Worm (Caenorhabditis elegans) whole organism, L2 larva: ENCODE results near the gene rskd-1.

ENCODE experiments used
- C34F6.9 ChIP-seq: fragments of 150-350 bp; optimal IDR thresholded peaks from 2 replicates; lab custom pipeline; 2014; ENCODE audit warnings: missing biosample characterization, missing genetic modification characterization
- F13H6.1 ChIP-seq: sonication (generic microtip); optimal IDR thresholded peaks from 2 replicates; lab custom pipeline; 2016; ENCODE audit warnings: missing genetic modification characterization, missing compliant biosample characterization
- R02D3.7 ChIP-seq: fragments of 150-350 bp; optimal IDR thresholded peaks from 2 replicates; lab custom pipeline; 2014; ENCODE audit warnings: missing biosample characterization, missing genetic modification characterization
- Y55F3AM.14 ChIP-seq: fragments of 200-800 bp; sonication (Bioruptor generic); optimal IDR thresholded peaks from 2 replicates; lab custom pipeline; 2018; ENCODE audit warnings: mild to moderate bottlenecking, missing genetic modification characterization, missing compliant biosample characterization
- ZK546.5 ChIP-seq: sonication (generic microtip); optimal IDR thresholded peaks from 2 replicates; lab custom pipeline; 2017; ENCODE audit warnings: missing biosample characterization, missing genetic modification characterization
- alr-1 ChIP-seq: fragments of 150-350 bp; optimal IDR thresholded peaks from 2 replicates; lab custom pipeline; 2014; ENCODE audit warnings: missing biosample characterization, missing genetic modification characterization
- aly-2 ChIP-seq: fragments of 150-350 bp; optimal IDR thresholded peaks from 2 replicates; lab custom pipeline; 2014; ENCODE audit warnings: missing biosample characterization, missing genetic modification characterization
- ama-1 ChIP-seq: fragments of 150-350 bp; optimal IDR thresholded peaks from 2 replicates; lab custom pipeline; 2018; ENCODE audit warnings: inconsistent platforms
- blmp-1 ChIP-seq: sonication (generic microtip); optimal IDR thresholded peaks from 2 replicates; lab custom pipeline; 2017; ENCODE audit warnings: missing genetic modification characterization, mild to moderate bottlenecking, missing compliant biosample characterization, antibody characterized with exemption, moderate library complexity; ENCODE audit not compliant: insufficient read depth
- ceh-16 ChIP-seq: fragments of 150-350 bp; optimal IDR thresholded peaks from 2 replicates; lab custom pipeline; 2014; ENCODE audit warnings: missing biosample characterization, missing genetic modification characterization
- ceh-82 ChIP-seq: fragments of 150-350 bp; optimal IDR thresholded peaks from 2 replicates; lab custom pipeline; 2014; ENCODE audit warnings: missing biosample characterization, missing genetic modification characterization
- crh-2 ChIP-seq: sonication (generic microtip); optimal IDR thresholded peaks from 2 replicates; lab custom pipeline; 2017; ENCODE audit warnings: missing biosample characterization, missing genetic modification characterization
- dmd-4 ChIP-seq: sonication (generic microtip); optimal IDR thresholded peaks from 2 replicates; lab custom pipeline; 2017; ENCODE audit warnings: missing biosample characterization, missing genetic modification characterization
- egl-27 ChIP-seq: sonication (generic microtip); optimal IDR thresholded peaks from 3 replicates; lab custom pipeline; 2017; ENCODE audit warnings: missing biosample characterization, missing genetic modification reagents, missing genetic modification characterization
- elt-1 ChIP-seq: fragments of 150-350 bp; optimal IDR thresholded peaks from 2 replicates; lab custom pipeline; 2014; ENCODE audit warnings: missing biosample characterization, missing genetic modification characterization
- elt-3 ChIP-seq: sonication (generic microtip); optimal IDR thresholded peaks from 2 replicates; lab custom pipeline; 2017; ENCODE audit warnings: missing biosample characterization, missing genetic modification characterization
- fos-1 ChIP-seq: fragments of 150-350 bp; optimal IDR thresholded peaks from 2 replicates; lab custom pipeline; 2014; ENCODE audit warnings: missing biosample characterization, missing genetic modification characterization
- gmeb-1 ChIP-seq: fragments of 150-350 bp; optimal IDR thresholded peaks from 2 replicates; lab custom pipeline; 2014; ENCODE audit warnings: missing biosample characterization, missing genetic modification characterization
- lin-11 ChIP-seq: fragments of 150-350 bp; sonication (generic microtip); optimal IDR thresholded peaks from 2 replicates; lab custom pipeline; 2014; ENCODE audit warnings: missing biosample characterization, missing genetic modification characterization, inconsistent platforms, mixed read lengths
- lin-39 ChIP-seq: fragments of 150-350 bp; optimal IDR thresholded peaks from 2 replicates; lab custom pipeline; 2014; ENCODE audit warnings: missing biosample characterization, missing genetic modification reagents, missing genetic modification characterization
- lsy-2 ChIP-seq, 2 experiments: fragments of 150-350 bp in 1 of 2; sonication (generic microtip) in 1 of 2; optimal IDR thresholded peaks; 2 replicates each; lab custom pipeline; 2014 to 2017; ENCODE audit warnings: missing biosample characterization in 2 of 2, missing genetic modification characterization in 2 of 2
- mab-5 ChIP-seq: fragments of 150-350 bp; optimal IDR thresholded peaks from 2 replicates; lab custom pipeline; 2014; ENCODE audit warnings: missing biosample characterization, missing genetic modification characterization
- mbf-1 ChIP-seq: sonication (generic microtip); optimal IDR thresholded peaks from 2 replicates; lab custom pipeline; 2017; ENCODE audit warnings: missing biosample characterization, missing genetic modification characterization
- mdl-1 ChIP-seq, 2 experiments: fragments of 150-350 bp in 1 of 2; sonication (generic microtip) in 1 of 2; optimal IDR thresholded peaks; 2 replicates each; lab custom pipeline; 2017; ENCODE audit warnings: missing biosample characterization in 2 of 2, missing genetic modification characterization in 2 of 2
- nhr-10 ChIP-seq: sonication (generic microtip); optimal IDR thresholded peaks from 2 replicates; lab custom pipeline; 2017; ENCODE audit warnings: missing biosample characterization, missing genetic modification characterization
- nhr-11 ChIP-seq: fragments of 150-350 bp; optimal IDR thresholded peaks from 2 replicates; lab custom pipeline; 2014; ENCODE audit warnings: missing biosample characterization, missing genetic modification characterization
- nhr-12 ChIP-seq: fragments of 150-350 bp; optimal IDR thresholded peaks from 2 replicates; lab custom pipeline; 2014; ENCODE audit warnings: missing biosample characterization, missing genetic modification characterization
- nhr-129 ChIP-seq: fragments of 150-350 bp; optimal IDR thresholded peaks from 2 replicates; lab custom pipeline; 2014; ENCODE audit warnings: missing biosample characterization, missing genetic modification characterization
- nhr-21 ChIP-seq: fragments of 150-350 bp; optimal IDR thresholded peaks from 2 replicates; lab custom pipeline; 2014; ENCODE audit warnings: missing biosample characterization, missing genetic modification characterization
- nhr-237 ChIP-seq: fragments of 150-350 bp; optimal IDR thresholded peaks from 2 replicates; lab custom pipeline; 2014; ENCODE audit warnings: missing biosample characterization, missing genetic modification characterization
- nhr-25 ChIP-seq: fragments of 150-350 bp; sonication (generic microtip); optimal IDR thresholded peaks from 3 replicates; lab custom pipeline; 2014; ENCODE audit warnings: missing biosample characterization, missing genetic modification characterization
- nhr-6 ChIP-seq: fragments of 150-350 bp; optimal IDR thresholded peaks from 2 replicates; lab custom pipeline; 2014; ENCODE audit warnings: missing biosample characterization, missing genetic modification characterization
- nhr-77 ChIP-seq: fragments of 150-350 bp; optimal IDR thresholded peaks from 2 replicates; lab custom pipeline; 2014; ENCODE audit warnings: missing biosample characterization, missing genetic modification characterization
- peb-1 ChIP-seq: fragments of 150-350 bp; optimal IDR thresholded peaks from 2 replicates; lab custom pipeline; 2014; ENCODE audit warnings: missing biosample characterization, missing genetic modification characterization
- sem-4 ChIP-seq: fragments of 150-350 bp; optimal IDR thresholded peaks from 2 replicates; lab custom pipeline; 2014; ENCODE audit warnings: missing biosample characterization, missing genetic modification reagents, missing genetic modification characterization
- skn-1 ChIP-seq: sonication (generic microtip); optimal IDR thresholded peaks from 2 replicates; lab custom pipeline; 2017; ENCODE audit warnings: missing biosample characterization, missing genetic modification characterization
- sma-3 ChIP-seq: sonication (generic microtip); optimal IDR thresholded peaks from 2 replicates; lab custom pipeline; 2016; ENCODE audit warnings: missing genetic modification reagents, missing genetic modification characterization, missing compliant biosample characterization
- snpc-4 ChIP-seq: fragments of 150-350 bp; optimal IDR thresholded peaks from 2 replicates; lab custom pipeline; 2014; ENCODE audit warnings: missing biosample characterization, missing genetic modification characterization
- unc-39 ChIP-seq: fragments of 150-350 bp; optimal IDR thresholded peaks from 2 replicates; lab custom pipeline; 2014; ENCODE audit warnings: missing biosample characterization, missing genetic modification characterization
- unc-55 ChIP-seq: fragments of 150-350 bp; sonication (generic microtip); optimal IDR thresholded peaks from 3 replicates; lab custom pipeline; 2014; ENCODE audit warnings: missing biosample characterization, missing genetic modification reagents, missing genetic modification characterization
- unc-62 ChIP-seq: fragments of 150-350 bp; optimal IDR thresholded peaks from 2 replicates; lab custom pipeline; 2014; ENCODE audit warnings: missing biosample characterization, missing genetic modification reagents, missing genetic modification characterization
- zag-1 ChIP-seq: fragments of 150-350 bp; optimal IDR thresholded peaks from 2 replicates; lab custom pipeline; 2014; ENCODE audit warnings: missing biosample characterization, missing genetic modification characterization
- ztf-1 ChIP-seq: fragments of 200-800 bp; sonication (Bioruptor generic); conservative IDR thresholded peaks from 2 replicates; pipeline ENCODE4 v1.3.6; 2022; ENCODE audit warnings: missing genetic modification characterization, missing compliant biosample characterization
- ztf-11 ChIP-seq: sonication (generic microtip); optimal IDR thresholded peaks from 2 replicates; lab custom pipeline; 2017; ENCODE audit warnings: missing biosample characterization, missing genetic modification characterization

Gene rskd-1

DNA sequence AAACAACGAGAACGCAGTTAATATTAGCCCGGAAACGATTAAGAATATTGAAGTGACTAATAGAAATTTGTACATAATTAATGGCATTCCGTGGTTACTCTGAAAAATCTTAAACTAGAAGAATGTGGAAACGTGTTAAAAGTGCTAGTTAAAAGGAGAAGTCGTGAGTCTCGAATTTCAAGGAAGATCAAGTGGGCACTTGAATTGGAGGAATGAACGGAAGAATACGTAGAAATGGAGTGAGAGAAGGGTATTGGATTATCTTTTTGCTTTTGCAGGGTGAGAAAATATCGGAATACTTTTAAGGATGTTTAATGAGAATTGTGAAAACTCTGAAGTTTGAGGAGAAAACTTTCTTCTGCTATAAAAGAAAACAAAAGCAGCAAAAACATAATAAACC, 21.8 kb upstream of the rskd-1 start, which contains the start of gene hpo-30:
Gene hpo-30, minus strand, starts transcription at position 101 of the 400 bp plus-strand sequence.
- TF ChIP-seq nhr-6 (tag; lab: Kevin White, UChicago), result no peak
- TF ChIP-seq F13H6.1 (tag; lab: Kevin White, UChicago), result no peak

DNA sequence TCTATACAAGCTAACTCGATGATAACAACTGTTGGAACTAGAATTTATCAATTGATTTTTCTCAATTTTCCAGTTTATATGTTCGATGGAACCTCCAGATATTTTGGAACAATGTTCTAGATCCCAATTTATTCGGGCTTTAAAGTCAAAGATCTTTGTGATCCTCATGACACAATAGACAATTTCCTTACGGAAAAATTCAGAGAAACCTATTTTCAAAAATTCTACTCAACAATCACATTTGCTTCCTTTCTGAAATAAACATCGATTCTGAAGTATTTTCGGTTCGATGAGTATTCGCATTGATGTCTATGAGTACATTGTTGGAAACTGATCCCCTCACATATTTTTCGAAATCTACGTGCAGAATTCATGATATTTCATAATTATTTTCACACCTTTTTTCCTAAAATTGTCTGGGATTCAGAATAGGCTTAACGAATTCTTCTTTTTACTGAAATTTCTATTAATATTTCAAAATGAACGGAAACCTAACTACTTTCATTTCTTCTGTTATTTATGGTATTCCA, 18.7 kb upstream of the rskd-1 start, which contains the start of gene srg-45:
Gene srg-45, plus strand, starts transcription at position 480 of the 530 bp plus-strand sequence.
- TF ChIP-seq ztf-1 (no peak), lin-11 (no peak), ama-1 (lab: Kevin White, UChicago) (peak; percentile 20), nhr-25 (tag; lab: Kevin White, UChicago) (peak; percentile 9), sem-4 (no peak)

DNA sequence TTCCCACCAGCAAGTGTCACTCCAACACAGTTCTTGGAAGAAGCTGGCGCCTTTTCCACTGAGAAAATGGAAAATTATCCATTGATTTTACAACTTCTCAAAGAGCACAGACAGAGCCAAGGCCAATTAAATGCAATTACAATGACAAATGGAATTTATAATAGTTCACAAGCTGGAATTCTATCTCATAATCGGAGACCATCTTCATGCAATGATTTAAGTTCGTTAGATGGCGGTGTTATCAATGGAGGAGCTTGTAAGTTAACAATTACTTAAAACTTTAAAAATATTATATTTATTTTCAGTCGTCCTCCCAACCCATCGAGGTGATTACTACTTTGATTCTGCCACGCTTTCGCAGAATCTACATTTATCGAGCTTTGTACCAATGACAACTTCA, 17.3 kb upstream of the rskd-1 start:
- TF ChIP-seq gmeb-1 (tag; lab: Kevin White, UChicago) (no peak), R02D3.7 (no peak), blmp-1 (tag; lab: Kevin White, UChicago) (no peak), snpc-4 (tag; lab: Kevin White, UChicago) (no peak), ztf-1 (no peak), egl-27 (tag; lab: Kevin White, UChicago) (no peak), sem-4 (no peak), skn-1 (no peak), fos-1 (no peak), nhr-12 (no peak), peb-1 (no peak), crh-2 (no peak), lsy-2 (tag; optimal IDR thresholded peaks at IDR 0.05; lab: Kevin White, UChicago) (no peak), nhr-237 (tag; lab: Kevin White, UChicago) (no peak), nhr-6 (tag; lab: Kevin White, UChicago) (no peak), elt-3 (tag; lab: Kevin White, UChicago) (no peak), unc-55 (no peak), nhr-21 (tag; lab: Kevin White, UChicago) (no peak), zag-1 (tag; lab: Kevin White, UChicago) (no peak), unc-39 (tag; lab: Kevin White, UChicago) (no peak)

DNA sequence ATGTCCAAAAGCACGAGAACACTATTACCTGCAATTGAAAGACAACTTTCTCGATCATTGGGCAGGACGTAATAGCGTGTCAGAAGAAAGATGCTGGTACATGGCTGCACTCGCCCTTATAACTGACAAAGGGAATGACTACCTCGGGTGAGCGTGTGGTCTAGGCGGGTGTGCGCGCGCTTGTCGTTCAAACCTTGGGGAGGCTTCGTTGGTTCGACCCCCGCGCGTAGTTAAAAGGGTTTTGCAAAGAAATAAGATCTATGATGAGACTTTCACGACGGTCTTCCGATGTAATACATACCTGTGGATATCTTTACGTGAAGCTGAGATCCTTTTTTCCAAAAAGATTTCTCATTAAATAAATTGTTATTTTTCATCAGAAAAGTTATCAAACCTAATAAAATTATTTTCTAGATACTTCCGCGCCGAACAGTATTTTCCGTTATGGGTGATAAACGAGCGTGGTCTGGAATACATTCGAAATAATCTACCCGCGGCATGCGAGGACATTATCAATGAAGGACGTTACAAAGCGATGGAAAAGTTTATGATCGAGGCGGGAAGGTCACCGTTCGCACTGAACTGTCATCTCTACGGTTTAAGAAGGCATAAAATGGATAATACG, 15.2 kb upstream of the rskd-1 start:
- TF ChIP-seq nhr-10 (tag; lab: Kevin White, UChicago) (peak; percentile 21), nhr-6 (tag; lab: Kevin White, UChicago) (no peak), mbf-1 (tag; lab: Kevin White, UChicago) (peak; percentile 51), aly-2 (tag; lab: Kevin White, UChicago) (no peak), nhr-25 (tag; lab: Kevin White, UChicago) (peak; percentile 74), elt-1 (tag; lab: Kevin White, UChicago) (no peak), lsy-2 (tag; optimal IDR thresholded peaks at IDR 0.05; lab: Kevin White, UChicago) (peak; percentile 77 to 78), ztf-1 (0 out of 2 replicates have a peak, but pooled peaks have one; percentile 87), lin-39 (tag; lab: Kevin White, UChicago) (no peak), mab-5 (tag; lab: Kevin White, UChicago) (peak; percentile 66), blmp-1 (tag; lab: Kevin White, UChicago) (peak; percentile 41), unc-62 (GFP tag; lab: Kevin White, UChicago) (peak; percentile 60), nhr-237 (tag; lab: Kevin White, UChicago) (peak; percentile 57), dmd-4 (no peak), elt-3 (tag; lab: Kevin White, UChicago) (no peak), ama-1 (lab: Kevin White, UChicago) (no peak), nhr-12 (no peak), crh-2 (peak; percentile 70), ceh-82 (tag; lab: Kevin White, UChicago) (peak; percentile 82), Y55F3AM.14 (GFP tag; lab: Kevin White, UChicago) (peak; percentile 96), R02D3.7 (no peak), nhr-129 (peak; percentile 85), alr-1 (tag; lab: Kevin White, UChicago) (no peak), nhr-77 (tag; lab: Kevin White, UChicago) (no peak), unc-55 (peak; percentile 72), fos-1 (peak; percentile 59), mdl-1 (tag; optimal IDR thresholded peaks at IDR 0.05; lab: Kevin White, UChicago) (peak in 1 of 2 experiments; percentile 29), F13H6.1 (tag; lab: Kevin White, UChicago) (peak; percentile 92), gmeb-1 (tag; lab: Kevin White, UChicago) (peak; percentile 73), snpc-4 (tag; lab: Kevin White, UChicago) (peak; percentile 59), egl-27 (tag; lab: Kevin White, UChicago) (peak; percentile 73), nhr-11 (tag; lab: Kevin White, UChicago) (peak; percentile 86), peb-1 (peak; percentile 1), C34F6.9 (tag; lab: Kevin White, UChicago) (peak; percentile 65), sem-4 (peak; percentile 87), ZK546.5 (tag; lab: Kevin White, UChicago) (no peak), skn-1 (no peak), ztf-11 (no peak), sma-3 (peak; percentile 87), ceh-16 (tag; lab: Kevin White, UChicago) (peak; percentile 85), lin-11 (peak; percentile 76)
